Worm (Caenorhabditis elegans) whole organism, early embryonic: ENCODE measurements around the gene ndc-80.

Experiments used
- B0310.2 ChIP-seq: sonication (generic microtip); optimal IDR thresholded peaks from 2 replicates; lab custom pipeline; 2016; ENCODE audit warnings: mild to moderate bottlenecking, missing genetic modification characterization, missing compliant biosample characterization
- aly-1 ChIP-seq: sonication (generic microtip); optimal IDR thresholded peaks from 2 replicates; lab custom pipeline; 2016; ENCODE audit warnings: missing genetic modification characterization, missing compliant biosample characterization
- ama-1 ChIP-seq: fragments of 150-350 bp; optimal IDR thresholded peaks from 2 replicates; lab custom pipeline; 2014
- ceh-13 ChIP-seq: fragments of 200-800 bp; sonication (Bioruptor generic); optimal IDR thresholded peaks from 2 replicates; lab custom pipeline; 2018; ENCODE audit warnings: mild to moderate bottlenecking, missing genetic modification characterization, missing compliant biosample characterization
- ets-7 ChIP-seq: sonication (generic microtip); optimal IDR thresholded peaks from 2 replicates; lab custom pipeline; 2016; ENCODE audit warnings: missing genotype, missing genetic modification characterization, missing compliant biosample characterization
- flt-1 ChIP-seq: fragments of 200-800 bp; sonication (Bioruptor generic); IDR thresholded peaks from 2 replicates; pipeline ENCODE4 v1.3.6; 2022; ENCODE audit warnings: missing genetic modification characterization, missing compliant biosample characterization
- hmbx-1 ChIP-seq: sonication (generic microtip); optimal IDR thresholded peaks from 2 replicates; lab custom pipeline; 2016; ENCODE audit warnings: mild to moderate bottlenecking, missing genetic modification characterization, missing compliant biosample characterization
- hmg-4 ChIP-seq: fragments of 200-800 bp; sonication (Bioruptor generic); optimal IDR thresholded peaks from 2 replicates; lab custom pipeline; 2018; ENCODE audit warnings: mild to moderate bottlenecking, missing genetic modification characterization, missing compliant biosample characterization
- pes-1 ChIP-seq: fragments of 200-800 bp; sonication (Bioruptor generic); IDR thresholded peaks from 2 replicates; pipeline ENCODE4 v1.3.6; 2022; ENCODE audit warnings: missing genetic modification reagents, missing genetic modification characterization, missing compliant biosample characterization
- scrt-1 ChIP-seq: fragments of 200-800 bp; sonication (Bioruptor generic); IDR thresholded peaks from 2 replicates; pipeline ENCODE4 v1.3.6; 2022; ENCODE audit warnings: missing genetic modification characterization, missing compliant biosample characterization
- sea-1 ChIP-seq: fragments of 200-800 bp; sonication (Bioruptor generic); conservative IDR thresholded peaks from 2 replicates; pipeline ENCODE4 v1.3.6; 2022; ENCODE audit warnings: missing genetic modification characterization, missing compliant biosample characterization
- tra-4 ChIP-seq: sonication (generic microtip); optimal IDR thresholded peaks from 2 replicates; lab custom pipeline; 2017; ENCODE audit warnings: missing genetic modification characterization, missing compliant biosample characterization

ce11 chrIV:10128906-10129386 is 43.0 kb downstream of the ndc-80 start, which contains the start of the genes gtbp-1 and K08F4.3:
- TF ChIP-seq ama-1 (lab: Kevin White, UChicago): no peak
- TF ChIP-seq sea-1 (GFP tag; lab: Robert Waterston, UW): no peak
- no peak for TF ChIP-seq tra-4 (tag; lab: Kevin White, UChicago)
- no peak for TF ChIP-seq pes-1 (GFP tag; lab: Robert Waterston, UW)
- TF ChIP-seq hmbx-1: no peak
- no peak for TF ChIP-seq flt-1 (GFP tag; lab: Robert Waterston, UW)
- no peak for TF ChIP-seq B0310.2 (tag; lab: Kevin White, UChicago)
- no peak for TF ChIP-seq hmg-4 (GFP tag; lab: Kevin White, UChicago)
- TF ChIP-seq aly-1: no peak
- no peak for TF ChIP-seq ets-7 (tag; lab: Kevin White, UChicago)
- TF ChIP-seq ceh-13 (GFP tag; lab: Kevin White, UChicago): no peak
- TF ChIP-seq scrt-1 (GFP tag; lab: Robert Waterston, UW): no peak
